Worm (Caenorhabditis elegans): Measurements from ENCODE around the gene T11B7.1.

DNA sequence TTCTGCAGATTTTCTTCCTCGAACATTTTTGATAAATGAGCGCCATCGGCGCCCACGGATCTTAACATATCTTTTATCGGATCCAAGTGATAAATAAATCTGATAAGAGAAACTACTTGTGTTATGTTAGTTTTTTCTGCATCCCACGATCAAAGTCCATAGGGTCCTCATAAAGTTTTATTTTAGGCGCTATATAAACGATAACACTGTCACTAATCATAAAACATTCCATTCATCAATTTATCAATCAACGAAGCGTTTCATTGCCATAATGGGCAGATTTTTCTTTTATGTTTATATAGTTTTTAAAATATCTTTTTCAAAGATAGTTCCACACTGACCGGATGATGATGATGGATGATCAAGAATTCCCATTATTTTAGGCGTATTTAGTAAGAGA lies 24.2 kb downstream of the T11B7.1 start:
- TF ChIP-seq ama-1 (optimal IDR thresholded peaks at IDR 0.05) (no peak), pes-1 (GFP tag; IDR thresholded peaks at IDR 0.05) (no peak), tbx-37 (GFP tag; conservative IDR thresholded peaks at IDR 0.05) (no peak), hnd-1 (tag; optimal IDR thresholded peaks at IDR 0.05) (no peak), scrt-1 (GFP tag; IDR thresholded peaks at IDR 0.05) (no peak)

Measured in whole organism, early embryonic.